Fruit fly (Drosophila melanogaster) whole organism, embryonic: Measurements from ENCODE around the gene CG8563.

Source experiments
- CG1024 ChIP-seq: fragments of 200-800 bp; sonication (Bioruptor generic); IDR thresholded peaks from 2 replicates; pipeline ENCODE4 v1.3.6; 2022; ENCODE audit warnings: missing biosample characterization, missing genetic modification characterization
- CG14667 ChIP-seq: fragments of 200-800 bp; sonication (Bioruptor generic); IDR thresholded peaks from 2 replicates; pipeline ENCODE4 v1.3.6; 2022; ENCODE audit warnings: missing biosample characterization, missing genetic modification characterization
- CG17186 ChIP-seq: fragments of 200-800 bp; sonication (Bioruptor generic); optimal IDR thresholded peaks from 3 replicates; lab custom pipeline; 2017; ENCODE audit warnings: missing biosample characterization, missing genetic modification reagents, missing genetic modification characterization
- CG18764 ChIP-seq: fragments of 200-800 bp; sonication (Bioruptor generic); optimal IDR thresholded peaks from 3 replicates; lab custom pipeline; 2016; ENCODE audit warnings: missing biosample characterization, missing genetic modification characterization
- CG32532 ChIP-seq: fragments of 200-800 bp; sonication (Bioruptor generic); IDR thresholded peaks from 2 replicates; pipeline ENCODE4 v1.3.6; 2022; ENCODE audit warnings: missing biosample characterization, missing genetic modification characterization
- CG33557 ChIP-seq: fragments of 200-800 bp; sonication (Bioruptor generic); optimal IDR thresholded peaks from 2 replicates; lab custom pipeline; 2019; ENCODE audit warnings: missing biosample characterization, mild to moderate bottlenecking, missing genetic modification characterization, moderate library complexity
- CG34422 ChIP-seq: fragments of 200-800 bp; sonication (Bioruptor generic); IDR thresholded peaks from 3 replicates; pipeline ENCODE4 v1.3.6; 2022; ENCODE audit warnings: missing biosample characterization, missing genetic modification characterization
- CG4424 ChIP-seq: fragments of 200-800 bp; sonication (Bioruptor generic); optimal IDR thresholded peaks from 3 replicates; lab custom pipeline; 2016; ENCODE audit warnings: missing biosample characterization, missing genetic modification characterization
- CG6175 ChIP-seq: fragments of 200-800 bp; sonication (Bioruptor generic); IDR thresholded peaks from 3 replicates; pipeline ENCODE4 v1.3.6; 2022; ENCODE audit warnings: missing biosample characterization, missing genetic modification characterization
- CG6854 ChIP-seq: fragments of 200-800 bp; sonication (Bioruptor generic); optimal IDR thresholded peaks from 3 replicates; lab custom pipeline; 2017; ENCODE audit warnings: missing biosample characterization, mild to moderate bottlenecking, missing genetic modification characterization
- CG8765 ChIP-seq: fragments of 200-800 bp; sonication (Bioruptor generic); IDR thresholded peaks from 2 replicates; pipeline ENCODE4 v1.3.6; 2022; ENCODE audit warnings: missing biosample characterization, missing genetic modification characterization
- CG9797 ChIP-seq: fragments of 200-800 bp; sonication (Bioruptor generic); optimal IDR thresholded peaks from 3 replicates; lab custom pipeline; 2018; ENCODE audit warnings: missing biosample characterization, mild to moderate bottlenecking, missing genetic modification characterization
- CrebB ChIP-seq: fragments of 200-800 bp; sonication (Bioruptor generic); optimal IDR thresholded peaks from 3 replicates; lab custom pipeline; 2018; ENCODE audit warnings: missing biosample characterization, mild to moderate bottlenecking, missing genetic modification characterization
- Deaf1 ChIP-seq: fragments of 200-800 bp; optimal IDR thresholded peaks from 3 replicates; lab custom pipeline; 2019; ENCODE audit warnings: missing biosample characterization, mild to moderate bottlenecking, missing genetic modification characterization, moderate library complexity
- Dek ChIP-seq: fragments of 200-800 bp; sonication (Bioruptor generic); optimal IDR thresholded peaks from 3 replicates; lab custom pipeline; 2019; ENCODE audit warnings: missing biosample characterization, mild to moderate bottlenecking, missing genetic modification characterization, moderate library complexity
- Drgx ChIP-seq: fragments of 200-800 bp; sonication (Bioruptor generic); IDR thresholded peaks from 2 replicates; pipeline ENCODE4 v1.3.6; 2022; ENCODE audit warnings: missing biosample characterization, missing genetic modification characterization
- E2f1 ChIP-seq: fragments of 200-800 bp; sonication (Bioruptor generic); IDR thresholded peaks from 2 replicates; pipeline ENCODE4 v1.3.6; 2022; ENCODE audit warnings: missing biosample characterization, missing genetic modification characterization
- Hey ChIP-seq: fragments of 200-800 bp; sonication (Bioruptor generic); optimal IDR thresholded peaks from 3 replicates; lab custom pipeline; 2018; ENCODE audit warnings: missing biosample characterization, mild to moderate bottlenecking, missing genetic modification characterization
- Hmx ChIP-seq: fragments of 200-800 bp; sonication (Bioruptor generic); optimal IDR thresholded peaks from 2 replicates; lab custom pipeline; 2016; ENCODE audit warnings: missing biosample characterization, missing genetic modification characterization
- Hr3 ChIP-seq: fragments of 200-800 bp; sonication (Bioruptor generic); optimal IDR thresholded peaks from 3 replicates; lab custom pipeline; 2016; ENCODE audit warnings: missing biosample characterization, missing genetic modification characterization
- Hr39 ChIP-seq: fragments of >200 bp; optimal IDR thresholded peaks from 2 replicates; lab custom pipeline; 2017
- Jarid2 ChIP-seq: fragments of 200-800 bp; sonication (Bioruptor generic); optimal IDR thresholded peaks from 3 replicates; lab custom pipeline; 2017; ENCODE audit warnings: mild to moderate bottlenecking, missing biosample characterization, missing genetic modification reagents, missing genetic modification characterization
- Mad ChIP-seq: fragments of 200-800 bp; sonication (Bioruptor generic); optimal IDR thresholded peaks from 2 replicates; lab custom pipeline; 2016; ENCODE audit warnings: missing biosample characterization, missing genetic modification characterization
- Mes4 ChIP-seq: fragments of 200-800 bp; sonication (Bioruptor generic); optimal IDR thresholded peaks from 2 replicates; lab custom pipeline; 2016; ENCODE audit warnings: missing biosample characterization, missing genetic modification characterization
- NFAT ChIP-seq: fragments of 200-800 bp; sonication (Bioruptor generic); IDR thresholded peaks from 2 replicates; pipeline ENCODE4 v1.3.6; 2022; ENCODE audit warnings: missing biosample characterization, missing genetic modification characterization
- YL-1 ChIP-seq: fragments of 200-800 bp; sonication (Bioruptor generic); optimal IDR thresholded peaks from 3 replicates; lab custom pipeline; 2017; ENCODE audit warnings: missing biosample characterization, mild to moderate bottlenecking, missing genetic modification characterization
- aop ChIP-seq: fragments of 200-800 bp; sonication (Bioruptor generic); IDR thresholded peaks from 2 replicates; pipeline ENCODE4 v1.3.6; 2022; ENCODE audit warnings: missing biosample characterization, missing genetic modification characterization
- bcd ChIP-seq: fragments of 200-800 bp; sonication (Bioruptor generic); optimal IDR thresholded peaks from 2 replicates; lab custom pipeline; 2017; ENCODE audit warnings: missing biosample characterization, mild to moderate bottlenecking, missing genetic modification characterization
- bigmax ChIP-seq: fragments of 200-800 bp; sonication (Bioruptor generic); optimal IDR thresholded peaks from 2 replicates; lab custom pipeline; 2018; ENCODE audit warnings: missing biosample characterization, mild to moderate bottlenecking, missing genetic modification characterization
- br ChIP-seq: fragments of >200 bp; optimal IDR thresholded peaks from 2 replicates; lab custom pipeline; 2017
- ci ChIP-seq: fragments of 200-800 bp; sonication (Bioruptor generic); IDR thresholded peaks from 3 replicates; pipeline ENCODE4 v1.3.6; 2022; ENCODE audit warnings: missing biosample characterization, missing genetic modification characterization
- dan ChIP-seq: fragments of 200-800 bp; sonication (Bioruptor generic); IDR thresholded peaks from 2 replicates; pipeline ENCODE4 v1.3.6; 2022; ENCODE audit warnings: missing biosample characterization, missing genetic modification characterization
- disco-r ChIP-seq: fragments of 200-800 bp; sonication (Bioruptor generic); optimal IDR thresholded peaks from 2 replicates; lab custom pipeline; 2016; ENCODE audit warnings: missing biosample characterization, missing genetic modification characterization
- fd96Cb ChIP-seq: fragments of 200-800 bp; sonication (Bioruptor generic); optimal IDR thresholded peaks from 2 replicates; lab custom pipeline; 2018; ENCODE audit warnings: missing biosample characterization, mild to moderate bottlenecking, missing genetic modification characterization, moderate library complexity
- gcm2 ChIP-seq: fragments of 200-800 bp; sonication (Bioruptor generic); optimal IDR thresholded peaks from 2 replicates; lab custom pipeline; 2016; ENCODE audit warnings: missing biosample characterization, missing genetic modification characterization
- hbn ChIP-seq: fragments of 200-800 bp; sonication (Bioruptor generic); IDR thresholded peaks from 2 replicates; pipeline ENCODE4 v1.3.6; 2022; ENCODE audit warnings: missing biosample characterization, missing genetic modification characterization; ENCODE audit not compliant: partially characterized antibody
- lab ChIP-seq: fragments of 200-800 bp; sonication (Bioruptor generic); optimal IDR thresholded peaks from 3 replicates; lab custom pipeline; 2017; ENCODE audit warnings: missing biosample characterization, missing genetic modification characterization, mild to moderate bottlenecking, moderate library complexity, missing genetic modification reagents
- mam ChIP-seq: fragments of 200-800 bp; sonication (Bioruptor generic); optimal IDR thresholded peaks from 3 replicates; lab custom pipeline; 2016; ENCODE audit warnings: missing biosample characterization, missing genetic modification characterization
- mirr ChIP-seq: fragments of 200-800 bp; sonication (Bioruptor generic); optimal IDR thresholded peaks from 3 replicates; lab custom pipeline; 2018; ENCODE audit warnings: missing biosample characterization, mild to moderate bottlenecking, missing genetic modification characterization
- nau ChIP-seq: fragments of 200-800 bp; sonication (Bioruptor generic); optimal IDR thresholded peaks from 3 replicates; lab custom pipeline; 2017; ENCODE audit warnings: missing biosample characterization, mild to moderate bottlenecking, missing genetic modification characterization, missing genetic modification reagents
- org-1 ChIP-seq: fragments of 200-800 bp; sonication (Bioruptor generic); optimal IDR thresholded peaks from 2 replicates; lab custom pipeline; 2017; ENCODE audit warnings: missing biosample characterization, missing genetic modification characterization
- peb ChIP-seq: fragments of 200-800 bp; sonication (Bioruptor generic); IDR thresholded peaks from 2 replicates; pipeline ENCODE4 v1.3.6; 2022; ENCODE audit warnings: missing biosample characterization, missing genetic modification characterization
- phol ChIP-seq: fragments of 200-800 bp; sonication (Bioruptor generic); optimal IDR thresholded peaks from 3 replicates; lab custom pipeline; 2018; ENCODE audit warnings: missing biosample characterization, mild to moderate bottlenecking, missing genetic modification characterization, moderate library complexity
- rib ChIP-seq: fragments of 200-800 bp; sonication (Bioruptor generic); IDR thresholded peaks from 2 replicates; pipeline ENCODE4 v1.3.6; 2022; ENCODE audit warnings: missing biosample characterization, missing genetic modification characterization
- row ChIP-seq: fragments of 200-800 bp; sonication (Bioruptor generic); IDR thresholded peaks from 3 replicates; pipeline ENCODE4 v1.3.6; 2022; ENCODE audit warnings: missing biosample characterization, missing genetic modification characterization
- run ChIP-seq: fragments of 200-800 bp; sonication (Bioruptor generic); optimal IDR thresholded peaks from 3 replicates; lab custom pipeline; 2018; ENCODE audit warnings: missing biosample characterization, mild to moderate bottlenecking, missing genetic modification characterization
- schlank ChIP-seq: fragments of 200-800 bp; sonication (Bioruptor generic); optimal IDR thresholded peaks from 2 replicates; lab custom pipeline; 2018; ENCODE audit warnings: missing biosample characterization, mild to moderate bottlenecking, missing genetic modification characterization
- sens-2 ChIP-seq: fragments of 200-800 bp; sonication (Bioruptor generic); IDR thresholded peaks from 2 replicates; pipeline ENCODE4 v1.3.6; 2022; ENCODE audit warnings: missing biosample characterization, missing genetic modification characterization
- shn ChIP-seq: fragments of 200-800 bp; sonication (Bioruptor generic); optimal IDR thresholded peaks from 3 replicates; lab custom pipeline; 2016; ENCODE audit warnings: missing biosample characterization, missing genetic modification characterization
- vvl ChIP-seq: fragments of 200-800 bp; sonication (Bioruptor generic); IDR thresholded peaks from 2 replicates; pipeline ENCODE4 v1.3.6; 2022; ENCODE audit warnings: missing biosample characterization, missing genetic modification characterization
- wdn ChIP-seq: fragments of 200-800 bp; sonication (Bioruptor generic); IDR thresholded peaks from 2 replicates; pipeline ENCODE4 v1.3.6; 2022; ENCODE audit warnings: missing biosample characterization, missing genetic modification characterization
- z ChIP-seq: fragments of 200-800 bp; sonication (Bioruptor generic); IDR thresholded peaks from 3 replicates; pipeline ENCODE4 v1.3.6; 2022; ENCODE audit warnings: missing biosample characterization, missing genetic modification characterization

The CG8563 gene

dm6 chr3L:7347984-7348631, 42.4 kb upstream of the CG8563 start, which contains the start of the genes Srp19 and qm (continued):
- TF ChIP-seq z (no peak), Hey (tag; lab: Kevin White, UChicago) (no peak), mirr (GFP tag; lab: Kevin White, UChicago) (peak; percentile 22), rib (peak; percentile 29; the same call in 1 of the 2 replicates), mam (GFP tag; lab: Kevin White, UChicago) (peak; percentile 70), bcd (GFP tag; lab: Kevin White, UChicago) (peak; percentile 46), aop (GFP tag; lab: Robert Waterston, UW) (peak; percentile 53; the same call in 1 of the 2 replicates), Drgx (GFP tag; lab: Robert Waterston, UW) (no peak), CG32532 (peak; percentile 50), sens-2 (GFP tag; lab: Robert Waterston, UW) (no peak), Hmx (GFP tag; lab: Kevin White, UChicago) (no peak), disco-r (GFP tag; lab: Kevin White, UChicago) (no peak), E2f1 (GFP tag; lab: Robert Waterston, UW) (no peak), ci (GFP tag; lab: Robert Waterston, UW) (no peak; the same call in 2 of the 3 replicates), run (no peak), NFAT (GFP tag; lab: Robert Waterston, UW) (no peak), Hr39 (lab: Kevin White, UChicago) (no peak), CG6854 (GFP tag; lab: Kevin White, UChicago) (peak; percentile 59), lab (GFP tag; lab: Kevin White, UChicago) (peak; percentile 55), CG6175 (GFP tag; lab: Robert Waterston, UW) (no peak), CG34422 (peak; percentile 86; the same call in 2 of the 3 replicates), schlank (tag; lab: Kevin White, UChicago) (no peak), Mad (GFP tag; lab: Kevin White, UChicago) (no peak), row (GFP tag; lab: Robert Waterston, UW) (peak; percentile 89), bigmax (GFP tag; lab: Kevin White, UChicago) (no peak), gcm2 (GFP tag; lab: Kevin White, UChicago) (no peak), wdn (peak; percentile 46; the same call in 1 of the 2 replicates), hbn (GFP tag; lab: Robert Waterston, UW) (peak; percentile 72), phol (tag; lab: Kevin White, UChicago) (peak; percentile 68), CG17186 (GFP tag; lab: Kevin White, UChicago) (no peak), shn (GFP tag; lab: Kevin White, UChicago) (peak; percentile 23), CG33557 (peak; percentile 22), Mes4 (GFP tag; lab: Kevin White, UChicago) (no peak), CG9797 (GFP tag; lab: Kevin White, UChicago) (peak; percentile 12), CG14667 (GFP tag; lab: Robert Waterston, UW) (peak; percentile 30; the same call in 1 of the 2 replicates), Hr3 (peak; percentile 57), CG1024 (GFP tag; lab: Robert Waterston, UW) (no peak), peb (GFP tag; lab: Robert Waterston, UW) (no peak), Jarid2 (peak; percentile 86), fd96Cb (tag; lab: Kevin White, UChicago) (peak; percentile 30), dan (GFP tag; lab: Robert Waterston, UW) (no peak), CG8765 (no peak), CG4424 (GFP tag; lab: Kevin White, UChicago) (peak; percentile 55), CG18764 (GFP tag; lab: Kevin White, UChicago) (no peak), org-1 (no peak), vvl (peak; percentile 78), CrebB (tag; lab: Kevin White, UChicago) (no peak), br (lab: Kevin White, UChicago) (no peak), YL-1 (peak; percentile 59), Dek (tag; lab: Kevin White, UChicago) (peak; percentile 53), Deaf1 (tag; lab: Kevin White, UChicago) (peak; percentile 2), nau (peak; percentile 29)
